Fruit fly (Drosophila melanogaster) whole organism, prepupa: ENCODE data around the gene CG32633.
A peak's percentile ranks its signal among the peaks of the same experiment; 100 is the strongest.

ENCODE experiments used
- Blimp-1 ChIP-seq: fragments of 200-800 bp; sonication (Bioruptor generic); optimal IDR thresholded peaks from 3 replicates; lab custom pipeline; 2017; ENCODE audit warnings: missing biosample characterization, missing genetic modification characterization, mild to moderate bottlenecking, moderate library complexity, missing genetic modification reagents
- CG10631 ChIP-seq: fragments of 200-800 bp; sonication (Bioruptor generic); optimal IDR thresholded peaks from 2 replicates; lab custom pipeline; 2016; ENCODE audit warnings: missing biosample characterization, missing genetic modification characterization
- CG10669 ChIP-seq: fragments of 200-800 bp; sonication (Bioruptor generic); optimal IDR thresholded peaks from 3 replicates; lab custom pipeline; 2018; ENCODE audit warnings: missing biosample characterization, mild to moderate bottlenecking, missing genetic modification characterization, moderate library complexity
- CG11294 ChIP-seq: fragments of 200-800 bp; sonication (Bioruptor generic); IDR thresholded peaks from 2 replicates; pipeline ENCODE4 v1.3.6; 2022; ENCODE audit warnings: missing biosample characterization, missing genetic modification characterization
- CG11762 ChIP-seq: fragments of 200-800 bp; sonication (Bioruptor generic); optimal IDR thresholded peaks from 3 replicates; lab custom pipeline; 2016; ENCODE audit warnings: missing biosample characterization, missing genetic modification characterization; ENCODE audit not compliant: insufficient read depth
- CG11902 ChIP-seq: fragments of 200-800 bp; sonication (Bioruptor generic); optimal IDR thresholded peaks from 3 replicates; lab custom pipeline; 2016; ENCODE audit warnings: missing biosample characterization, missing genetic modification characterization
- CG15336 ChIP-seq: fragments of 200-800 bp; sonication (Bioruptor generic); IDR thresholded peaks from 2 replicates; pipeline ENCODE4 v1.3.6; 2022; ENCODE audit warnings: missing biosample characterization, missing genetic modification characterization
- CG1621 ChIP-seq: fragments of 200-800 bp; sonication (Bioruptor generic); optimal IDR thresholded peaks from 3 replicates; lab custom pipeline; 2018; ENCODE audit warnings: missing biosample characterization, mild to moderate bottlenecking, missing genetic modification characterization
- CG3032 ChIP-seq: fragments of 200-800 bp; optimal IDR thresholded peaks from 2 replicates; lab custom pipeline; 2019; ENCODE audit warnings: missing biosample characterization, mild to moderate bottlenecking, missing genetic modification characterization, moderate library complexity
- CG31627 ChIP-seq: fragments of 200-800 bp; sonication (Bioruptor generic); optimal IDR thresholded peaks from 3 replicates; lab custom pipeline; 2016; ENCODE audit warnings: missing biosample characterization, missing genetic modification characterization
- CG34406 ChIP-seq: fragments of 200-800 bp; sonication (Bioruptor generic); optimal IDR thresholded peaks from 3 replicates; lab custom pipeline; 2016; ENCODE audit warnings: missing biosample characterization, missing genetic modification characterization
- CG4318 ChIP-seq: fragments of 200-800 bp; sonication (Bioruptor generic); optimal IDR thresholded peaks from 3 replicates; lab custom pipeline; 2017; ENCODE audit warnings: missing biosample characterization, mild to moderate bottlenecking, missing genetic modification characterization
- CG6163 ChIP-seq: fragments of 200-800 bp; sonication (Bioruptor generic); IDR thresholded peaks from 3 replicates; pipeline ENCODE4 v1.3.6; 2022; ENCODE audit warnings: missing biosample characterization, missing genetic modification characterization
- CG6792 ChIP-seq: fragments of 200-800 bp; sonication (Bioruptor generic); optimal IDR thresholded peaks from 3 replicates; lab custom pipeline; 2016; ENCODE audit warnings: missing biosample characterization, missing genetic modification characterization
- CG6808 ChIP-seq: fragments of 200-800 bp; sonication (Bioruptor generic); optimal IDR thresholded peaks from 3 replicates; lab custom pipeline; 2017; ENCODE audit warnings: missing biosample characterization, missing genetic modification characterization, mild to moderate bottlenecking, moderate library complexity, missing genetic modification reagents
- CG6854 ChIP-seq: fragments of 200-800 bp; sonication (Bioruptor generic); optimal IDR thresholded peaks from 2 replicates; lab custom pipeline; 2017; ENCODE audit warnings: missing biosample characterization, mild to moderate bottlenecking, missing genetic modification characterization
- CG7368 ChIP-seq: fragments of 200-800 bp; sonication (Bioruptor generic); optimal IDR thresholded peaks from 3 replicates; lab custom pipeline; 2016; ENCODE audit warnings: missing biosample characterization, missing genetic modification characterization
- CG8119 ChIP-seq: fragments of 200-800 bp; sonication (Bioruptor generic); IDR thresholded peaks from 3 replicates; pipeline ENCODE4 v1.3.6; 2022; ENCODE audit warnings: missing biosample characterization, missing genetic modification characterization
- CG8632 ChIP-seq: fragments of 200-800 bp; sonication (Bioruptor generic); optimal IDR thresholded peaks from 3 replicates; lab custom pipeline; 2016; ENCODE audit warnings: missing biosample characterization, missing genetic modification characterization
- Eip75B ChIP-seq: fragments of 200-800 bp; sonication (Bioruptor generic); optimal IDR thresholded peaks from 3 replicates; lab custom pipeline; 2016; ENCODE audit warnings: missing biosample characterization, missing genetic modification characterization
- Eip93F ChIP-seq: fragments of 200-800 bp; sonication (Bioruptor generic); optimal IDR thresholded peaks from 2 replicates; lab custom pipeline; 2016; ENCODE audit warnings: missing biosample characterization, mild to moderate bottlenecking, missing genetic modification characterization
- Gug ChIP-seq: fragments of 200-800 bp; sonication (Bioruptor generic); IDR thresholded peaks from 2 replicates; pipeline ENCODE4 v1.3.6; 2022; ENCODE audit warnings: missing biosample characterization, missing genetic modification characterization
- Hr38 ChIP-seq: sonication (Bioruptor generic); optimal IDR thresholded peaks from 2 replicates; lab custom pipeline; 2016; ENCODE audit warnings: missing biosample characterization, missing genetic modification characterization
- Hr39 ChIP-seq: fragments of 200-800 bp; sonication (Bioruptor generic); optimal IDR thresholded peaks from 2 replicates; lab custom pipeline; 2016; ENCODE audit warnings: missing biosample characterization, missing genetic modification characterization
- Met ChIP-seq: fragments of 200-800 bp; sonication (Bioruptor generic); optimal IDR thresholded peaks from 3 replicates; lab custom pipeline; 2016; ENCODE audit warnings: missing biosample characterization, missing genetic modification characterization
- Smox ChIP-seq: fragments of 200-800 bp; sonication (Bioruptor generic); optimal IDR thresholded peaks from 3 replicates; lab custom pipeline; 2016; ENCODE audit warnings: missing biosample characterization, missing genetic modification characterization
- Sox14 ChIP-seq: fragments of 200-800 bp; sonication (Bioruptor generic); optimal IDR thresholded peaks from 3 replicates; lab custom pipeline; 2016; ENCODE audit warnings: missing biosample characterization, missing genetic modification characterization
- achi ChIP-seq: fragments of 200-800 bp; sonication (Bioruptor generic); optimal IDR thresholded peaks from 3 replicates; lab custom pipeline; 2016; ENCODE audit warnings: missing biosample characterization, missing genetic modification characterization
- acj6 ChIP-seq: fragments of 200-800 bp; sonication (Bioruptor generic); optimal IDR thresholded peaks from 3 replicates; lab custom pipeline; 2016; ENCODE audit warnings: missing biosample characterization, missing genetic modification characterization
- esn ChIP-seq: fragments of 200-800 bp; sonication (Bioruptor generic); optimal IDR thresholded peaks from 2 replicates; lab custom pipeline; 2016; ENCODE audit warnings: missing biosample characterization, mild to moderate bottlenecking, missing genetic modification characterization, moderate library complexity
- fd59A ChIP-seq: fragments of 200-800 bp; sonication (Bioruptor generic); optimal IDR thresholded peaks from 2 replicates; lab custom pipeline; 2017; ENCODE audit warnings: missing biosample characterization, mild to moderate bottlenecking, missing genetic modification characterization, missing genetic modification reagents
- fd85E ChIP-seq: fragments of 200-800 bp; sonication (Bioruptor generic); optimal IDR thresholded peaks from 3 replicates; lab custom pipeline; 2016; ENCODE audit warnings: missing biosample characterization, missing genetic modification characterization
- fkh ChIP-seq: fragments of 200-800 bp; sonication (Bioruptor generic); optimal IDR thresholded peaks from 3 replicates; lab custom pipeline; 2017; ENCODE audit warnings: missing biosample characterization, mild to moderate bottlenecking, missing genetic modification characterization, moderate library complexity
- net ChIP-seq: fragments of 200-800 bp; sonication (Bioruptor generic); optimal IDR thresholded peaks from 3 replicates; lab custom pipeline; 2016; ENCODE audit warnings: missing biosample characterization, missing genetic modification characterization
- pdm3 ChIP-seq: fragments of 200-800 bp; sonication (Bioruptor generic); optimal IDR thresholded peaks from 3 replicates; lab custom pipeline; 2016; ENCODE audit warnings: missing biosample characterization, missing genetic modification characterization
- salr ChIP-seq, 2 experiments: fragments of 200-800 bp; sonication (Bioruptor generic); optimal IDR thresholded peaks; 3 replicates each; lab custom pipeline; 2016 to 2018; ENCODE audit warnings: missing biosample characterization in 2 of 2, missing genetic modification characterization in 2 of 2, mild to moderate bottlenecking in 1 of 2
- spab ChIP-seq: fragments of 200-800 bp; sonication (Bioruptor generic); optimal IDR thresholded peaks from 2 replicates; lab custom pipeline; 2017; ENCODE audit warnings: missing biosample characterization, mild to moderate bottlenecking, missing genetic modification characterization, missing genetic modification reagents
- ss ChIP-seq, 2 experiments: fragments of 200-800 bp; sonication (Bioruptor generic); optimal IDR thresholded peaks; 2 replicates in 1 of 2; 3 replicates in 1 of 2; lab custom pipeline; 2017 to 2018; ENCODE audit warnings: mild to moderate bottlenecking in 2 of 2, missing biosample characterization in 2 of 2, missing genetic modification characterization in 2 of 2, moderate library complexity in 1 of 2
- svp ChIP-seq: fragments of 200-800 bp; sonication (Bioruptor generic); peaks from one replicate; lab custom pipeline; 2016; ENCODE audit warnings: missing biosample characterization, missing genetic modification characterization
- topi ChIP-seq: fragments of 200-800 bp; sonication (Bioruptor generic); optimal IDR thresholded peaks from 3 replicates; lab custom pipeline; 2016; ENCODE audit warnings: missing biosample characterization, missing genetic modification characterization
- vri ChIP-seq: fragments of 200-800 bp; sonication (Bioruptor generic); optimal IDR thresholded peaks from 3 replicates; lab custom pipeline; 2016; ENCODE audit warnings: missing biosample characterization, mild to moderate bottlenecking, missing genetic modification characterization

The CG32633 gene

DNA sequence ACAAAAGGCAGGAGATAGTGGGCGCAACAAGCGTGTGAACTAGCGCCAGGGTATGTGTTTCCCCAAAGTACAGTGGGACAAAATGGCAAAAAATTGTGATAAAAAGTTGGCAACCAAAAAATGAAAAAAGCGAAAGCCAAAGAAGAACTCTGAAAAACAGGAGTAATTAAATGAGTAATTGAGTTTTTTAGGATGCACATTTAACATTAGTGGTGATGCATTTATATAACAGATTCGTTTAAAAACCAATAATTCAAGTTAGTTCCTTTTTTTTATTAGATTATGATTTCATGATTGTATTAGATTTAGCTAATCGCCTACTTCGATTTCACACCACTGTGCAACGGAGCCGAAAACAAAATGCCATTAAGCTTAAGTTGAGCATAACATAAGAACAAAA lies 10.9 kb downstream of the CG32633 start (continued):
- TF ChIP-seq CG6854 (GFP tag; lab: Kevin White, UChicago) = no peak
- TF ChIP-seq CG11294 (GFP tag; lab: Robert Waterston, UW) = no peak
- TF ChIP-seq fd85E (GFP tag; lab: Kevin White, UChicago) = no peak
- TF ChIP-seq net = peak; percentile 17
- peak; percentile 33 for TF ChIP-seq acj6 (GFP tag; lab: Kevin White, UChicago)
- peak; percentile 9 for TF ChIP-seq CG6808
- no peak for TF ChIP-seq vri (GFP tag; lab: Kevin White, UChicago)
- TF ChIP-seq CG15336 = peak; percentile 57

DNA sequence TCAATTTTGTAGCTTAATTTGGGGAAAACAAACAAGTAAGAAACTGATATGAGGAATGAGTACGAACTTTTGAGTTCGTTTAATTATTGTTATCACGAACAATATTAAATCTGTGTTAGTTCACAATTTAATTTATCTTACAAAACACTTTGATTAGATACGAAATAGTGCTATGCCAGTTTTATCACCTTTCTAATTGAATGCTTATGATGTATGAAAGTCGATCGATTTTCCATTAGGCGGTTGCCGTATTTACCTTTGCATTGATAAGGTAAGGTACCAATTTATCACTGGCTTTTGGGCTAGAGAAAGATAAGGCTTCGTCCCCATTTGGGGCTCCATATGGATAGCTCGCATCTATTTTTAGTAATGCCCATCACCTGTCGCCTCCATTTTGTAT lies 17.9 kb downstream of the CG32633 start:
- TF ChIP-seq esn (GFP tag; lab: Kevin White, UChicago) (no peak), CG34406 (GFP tag; lab: Kevin White, UChicago) (no peak), CG10669 (GFP tag; lab: Kevin White, UChicago) (no peak), CG8632 (GFP tag; lab: Kevin White, UChicago) (no peak), svp (GFP tag; lab: Kevin White, UChicago) (no peak), spab (GFP tag; lab: Kevin White, UChicago) (no peak), CG8119 (GFP tag; lab: Robert Waterston, UW) (no peak), fd59A (no peak), CG31627 (GFP tag; lab: Kevin White, UChicago) (no peak), Sox14 (GFP tag; lab: Kevin White, UChicago) (no peak), CG10631 (GFP tag; lab: Kevin White, UChicago) (no peak), Blimp-1 (no peak), pdm3 (GFP tag; lab: Kevin White, UChicago) (no peak), acj6 (GFP tag; lab: Kevin White, UChicago) (no peak), Smox (no peak), CG11762 (no peak), CG4318 (GFP tag; lab: Kevin White, UChicago) (no peak), fkh (GFP tag; lab: Kevin White, UChicago) (no peak)

DNA sequence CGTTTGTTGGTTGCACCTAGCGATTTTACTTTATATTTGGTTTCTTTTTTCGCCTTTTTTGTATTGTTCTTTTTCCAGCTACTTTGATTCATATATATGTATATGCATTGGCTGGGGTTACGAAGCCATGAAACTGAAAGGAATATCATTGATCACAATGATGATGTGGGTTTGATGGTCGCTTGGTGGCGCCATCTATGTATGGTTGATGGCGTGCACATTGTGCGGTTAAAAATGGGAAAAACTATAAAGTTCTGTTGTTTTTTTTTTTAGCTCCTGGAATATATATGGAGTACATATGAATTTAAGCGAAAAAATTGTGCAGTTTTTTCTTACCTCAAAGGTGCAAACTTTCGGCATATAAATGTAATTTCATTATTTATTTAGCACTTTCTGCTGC lies 25.4 kb downstream of the CG32633 start:
- TF ChIP-seq Eip75B (GFP tag; lab: Kevin White, UChicago) (no peak), CG1621 (no peak), ss (GFP tag; optimal IDR thresholded peaks at IDR 0.05; lab: Kevin White, UChicago) (no peak), Hr38 (GFP tag; lab: Kevin White, UChicago) (no peak), topi (no peak), CG7368 (GFP tag; lab: Kevin White, UChicago) (no peak), CG6163 (GFP tag; lab: Robert Waterston, UW) (no peak), achi (no peak), CG6854 (GFP tag; lab: Kevin White, UChicago) (no peak)

DNA sequence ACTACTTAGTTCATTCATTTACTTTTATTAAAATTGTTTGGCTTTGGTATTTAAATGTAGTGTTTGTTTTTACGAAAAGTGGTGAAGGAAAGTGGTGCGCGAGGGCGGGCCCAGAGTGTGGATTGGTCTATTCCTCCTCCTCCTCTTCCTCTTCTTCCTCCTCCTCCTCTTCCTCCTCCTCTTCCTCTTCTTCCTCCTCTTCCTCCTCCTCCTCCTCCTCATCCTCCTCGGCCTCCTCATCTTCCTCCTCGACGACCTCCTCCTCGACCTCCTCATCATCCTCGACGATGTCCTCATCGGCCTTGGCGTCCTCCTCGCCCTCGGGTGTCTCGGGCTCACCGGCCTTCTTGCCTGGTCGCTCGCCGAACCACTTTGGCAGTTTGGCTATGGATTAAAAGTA lies 32.2 kb downstream of the CG32633 start:
- TF ChIP-seq Eip93F (GFP tag; lab: Kevin White, UChicago) = no peak
- TF ChIP-seq esn (GFP tag; lab: Kevin White, UChicago) = no peak
- TF ChIP-seq topi = no peak
- TF ChIP-seq, all 60 proteins: peak for 0

DNA sequence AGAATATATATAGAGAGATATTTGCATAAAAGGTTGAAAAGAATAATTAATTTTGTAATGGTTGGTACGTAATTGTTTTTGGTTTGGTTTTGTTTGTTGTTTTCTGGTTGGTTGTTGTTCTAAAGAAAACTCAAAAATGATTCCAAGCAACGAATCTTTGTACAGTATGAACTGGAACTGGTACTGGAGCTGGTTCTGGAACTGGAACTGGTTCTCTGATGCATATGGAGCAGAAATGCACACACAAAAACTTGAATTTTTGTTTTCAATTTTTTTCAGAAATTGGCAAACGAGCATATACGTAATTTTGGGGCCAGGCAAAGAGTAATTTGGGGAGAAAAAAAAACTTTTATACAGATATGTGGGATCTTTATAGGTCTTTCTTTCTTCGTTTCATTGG lies 36.3 kb downstream of the CG32633 start:
- TF ChIP-seq fd59A = no peak
- TF ChIP-seq salr (GFP tag; optimal IDR thresholded peaks at IDR 0.05; lab: Kevin White, UChicago) = no peak
- TF ChIP-seq CG6808 = no peak
- TF ChIP-seq CG3032 (tag; lab: Kevin White, UChicago) = no peak
- TF ChIP-seq CG11902 (GFP tag; lab: Kevin White, UChicago) = no peak
- no peak for TF ChIP-seq CG34406 (GFP tag; lab: Kevin White, UChicago)
- TF ChIP-seq vri (GFP tag; lab: Kevin White, UChicago) = no peak
- no peak for TF ChIP-seq Met (GFP tag; lab: Kevin White, UChicago)
- no peak for TF ChIP-seq Hr39 (GFP tag; lab: Kevin White, UChicago)
- TF ChIP-seq CG6792 (GFP tag; lab: Kevin White, UChicago) = no peak
- TF ChIP-seq CG1621 = no peak
- TF ChIP-seq Gug (GFP tag; lab: Robert Waterston, UW) = no peak
